Worm (Caenorhabditis elegans) whole organism, young adult: ENCODE results near the gene nhr-128.

Experiments
- B0035.1 ChIP-seq: sonication (generic microtip); optimal IDR thresholded peaks from 2 replicates; lab custom pipeline; 2016; ENCODE audit warnings: missing genetic modification characterization, mild to moderate bottlenecking, missing compliant biosample characterization, missing genotype, missing genetic modification reagents
- C06A6.2 ChIP-seq: fragments of 200-800 bp; sonication (Bioruptor generic); conservative IDR thresholded peaks from 2 replicates; pipeline ENCODE4 v1.3.6; 2022; ENCODE audit warnings: missing genetic modification characterization, missing compliant biosample characterization
- F10E7.11 ChIP-seq: sonication (generic microtip); optimal IDR thresholded peaks from 2 replicates; lab custom pipeline; 2017; ENCODE audit warnings: mild to moderate bottlenecking, missing genetic modification characterization, moderate library complexity, missing compliant biosample characterization
- F22D6.2 ChIP-seq: sonication (generic microtip); optimal IDR thresholded peaks from 2 replicates; lab custom pipeline; 2016; ENCODE audit warnings: mild to moderate bottlenecking, missing genetic modification characterization, missing compliant biosample characterization
- F49E8.2 ChIP-seq: sonication (generic microtip); optimal IDR thresholded peaks from 3 replicates; lab custom pipeline; 2017; ENCODE audit warnings: missing genetic modification characterization, mild to moderate bottlenecking, missing compliant biosample characterization, antibody characterized with exemption, moderate library complexity; ENCODE audit not compliant: insufficient read depth
- F57C9.4 ChIP-seq: sonication (generic microtip); optimal IDR thresholded peaks from 2 replicates; lab custom pipeline; 2017; ENCODE audit warnings: mild to moderate bottlenecking, missing genetic modification characterization, missing compliant biosample characterization
- K12H6.12 ChIP-seq: fragments of 200-800 bp; sonication (Bioruptor generic); optimal IDR thresholded peaks from 2 replicates; lab custom pipeline; 2018; ENCODE audit warnings: mild to moderate bottlenecking, missing genetic modification characterization, missing compliant biosample characterization
- Y53G8AR.9 ChIP-seq: fragments of 200-800 bp; sonication (Bioruptor generic); conservative IDR thresholded peaks from 2 replicates; pipeline ENCODE4 v1.3.6; 2022; ENCODE audit warnings: missing genetic modification reagents, missing genetic modification characterization, missing compliant biosample characterization
- aptf-3 ChIP-seq: fragments of 200-800 bp; sonication (Bioruptor generic); IDR thresholded peaks from 2 replicates; pipeline ENCODE4 v1.3.6; 2022; ENCODE audit warnings: missing genetic modification characterization, missing compliant biosample characterization
- athp-1 ChIP-seq: sonication (generic microtip); optimal IDR thresholded peaks from 2 replicates; lab custom pipeline; 2017; ENCODE audit warnings: mild to moderate bottlenecking, missing genetic modification characterization, missing compliant biosample characterization
- attf-5 ChIP-seq: fragments of 200-800 bp; sonication (Bioruptor generic); optimal IDR thresholded peaks from 2 replicates; lab custom pipeline; 2018; ENCODE audit warnings: mild to moderate bottlenecking, missing genetic modification characterization, missing compliant biosample characterization
- bed-2 ChIP-seq: fragments of 200-800 bp; sonication (Bioruptor generic); IDR thresholded peaks from 2 replicates; pipeline ENCODE4 v1.3.6; 2022; ENCODE audit warnings: missing genetic modification reagents, missing genetic modification characterization, missing compliant biosample characterization
- cebp-1 ChIP-seq, 2 experiments: fragments of 200-800 bp in 1 of 2; sonication (Bioruptor generic) in 1 of 2; sonication (generic microtip) in 1 of 2; IDR thresholded peaks in 1 of 2; optimal IDR thresholded peaks in 1 of 2; 2 replicates each; pipeline versions ENCODE4 v1.3.6 to Lab custom; 2017 to 2022; ENCODE audit warnings: missing compliant biosample characterization in 2 of 2, missing genetic modification characterization in 2 of 2, mild to moderate bottlenecking in 1 of 2, missing genetic modification reagents in 1 of 2, moderate library complexity in 1 of 2
- ceh-58 ChIP-seq: fragments of 200-800 bp; sonication (Bioruptor generic); IDR thresholded peaks from 2 replicates; pipeline ENCODE4 v1.3.6; 2022; ENCODE audit warnings: missing genetic modification characterization, missing compliant biosample characterization
- die-1 ChIP-seq: sonication (generic microtip); optimal IDR thresholded peaks from 2 replicates; lab custom pipeline; 2016; ENCODE audit warnings: missing genotype, mild to moderate bottlenecking, missing genetic modification characterization, missing compliant biosample characterization
- dpl-1 ChIP-seq: fragments of 150-350 bp; optimal IDR thresholded peaks from 2 replicates; lab custom pipeline; 2014; ENCODE audit warnings: missing biosample characterization, missing genetic modification reagents, missing genetic modification characterization
- hmg-1.2 ChIP-seq: fragments of 200-800 bp; sonication (Bioruptor generic); IDR thresholded peaks from 2 replicates; pipeline ENCODE4 v1.3.6; 2022; ENCODE audit warnings: missing genetic modification reagents, missing genetic modification characterization, missing compliant biosample characterization
- lin-26 ChIP-seq: fragments of 200-800 bp; sonication (Bioruptor generic); IDR thresholded peaks from 2 replicates; pipeline ENCODE4 v1.3.6; 2022; ENCODE audit warnings: missing genetic modification reagents, missing genetic modification characterization, missing compliant biosample characterization
- lin-54 ChIP-seq: fragments of 200-800 bp; sonication (Bioruptor generic); optimal IDR thresholded peaks from 2 replicates; lab custom pipeline; 2018; ENCODE audit warnings: mild to moderate bottlenecking, missing genetic modification characterization, missing compliant biosample characterization
- lsl-1 ChIP-seq: fragments of 200-800 bp; sonication (Bioruptor generic); optimal IDR thresholded peaks from 2 replicates; lab custom pipeline; 2018; ENCODE audit warnings: mild to moderate bottlenecking, missing genetic modification characterization, moderate library complexity, missing compliant biosample characterization
- madf-6 ChIP-seq: fragments of 200-800 bp; sonication (Bioruptor generic); IDR thresholded peaks from 2 replicates; pipeline ENCODE4 v1.3.6; 2022; ENCODE audit warnings: missing genetic modification reagents, missing genetic modification characterization, missing compliant biosample characterization
- nfyb-1 ChIP-seq: fragments of 200-800 bp; sonication (Bioruptor generic); IDR thresholded peaks from 2 replicates; pipeline ENCODE4 v1.3.6; 2022; ENCODE audit warnings: missing genetic modification reagents, missing genetic modification characterization, missing compliant biosample characterization
- nhr-120 ChIP-seq: fragments of 200-800 bp; sonication (Bioruptor generic); IDR thresholded peaks from 2 replicates; pipeline ENCODE4 v1.3.6; 2022; ENCODE audit warnings: missing genetic modification characterization, missing compliant biosample characterization
- nhr-179 ChIP-seq: sonication (generic microtip); optimal IDR thresholded peaks from 2 replicates; lab custom pipeline; 2016; ENCODE audit warnings: mild to moderate bottlenecking, missing genetic modification characterization, missing compliant biosample characterization
- nhr-80 ChIP-seq: sonication (generic microtip); optimal IDR thresholded peaks from 2 replicates; lab custom pipeline; 2016; ENCODE audit warnings: missing genetic modification characterization, missing compliant biosample characterization
- rec-8 ChIP-seq, 2 experiments: sonication (generic microtip); optimal IDR thresholded peaks; 2 replicates each; lab custom pipeline; 2016; ENCODE audit warnings: mild to moderate bottlenecking in 2 of 2, missing genetic modification characterization in 2 of 2, missing genetic modification reagents in 2 of 2, missing genotype in 2 of 2, missing biosample characterization in 1 of 2, missing compliant biosample characterization in 1 of 2, moderate library complexity in 1 of 2
- tbx-9 ChIP-seq: sonication (generic microtip); optimal IDR thresholded peaks from 2 replicates; lab custom pipeline; 2016; ENCODE audit warnings: borderline replicate concordance, missing genetic modification characterization, inconsistent platforms, missing compliant biosample characterization
- unc-130 ChIP-seq: sonication (generic microtip); optimal IDR thresholded peaks from 2 replicates; lab custom pipeline; 2016; ENCODE audit warnings: missing genetic modification reagents, missing genetic modification characterization, missing compliant biosample characterization
- ztf-25 ChIP-seq: fragments of 200-800 bp; sonication (Bioruptor generic); IDR thresholded peaks from 2 replicates; pipeline ENCODE4 v1.3.6; 2022; ENCODE audit warnings: missing genetic modification reagents, missing genetic modification characterization, missing compliant biosample characterization
- ztf-26 ChIP-seq: sonication (generic microtip); optimal IDR thresholded peaks from 2 replicates; lab custom pipeline; 2017; ENCODE audit warnings: missing genetic modification characterization, missing compliant biosample characterization

nhr-128 gene

DNA sequence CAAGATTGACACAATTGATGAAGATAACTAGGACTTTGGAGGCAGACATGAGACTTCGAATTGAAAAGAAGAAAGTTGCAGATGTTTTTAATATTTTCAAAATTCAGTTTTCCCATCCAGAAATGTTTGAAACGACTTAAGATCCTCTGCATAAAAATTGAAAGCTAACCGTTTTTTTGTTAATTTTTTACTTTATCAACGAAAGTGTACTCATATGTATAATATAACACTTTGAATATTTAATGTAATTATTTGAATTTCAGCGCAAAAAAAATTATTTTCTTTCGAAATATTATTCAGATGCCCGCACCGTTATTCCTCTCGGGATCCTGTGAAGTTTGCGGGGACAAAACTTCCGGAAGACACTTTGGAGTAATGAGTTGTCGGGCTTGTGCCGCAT lies 5.0 kb downstream of the nhr-128 start, which contains the start of gene nhr-18:
Gene nhr-18, plus strand, starts transcription at position 301 of the 400 bp plus-strand sequence.
- TF ChIP-seq F57C9.4 (tag; lab: Kevin White, UChicago): no peak
- no peak for TF ChIP-seq aptf-3 (GFP tag; lab: Robert Waterston, UW)
- no peak for TF ChIP-seq ceh-58 (GFP tag; lab: Robert Waterston, UW)
- TF ChIP-seq dpl-1: no peak
- TF ChIP-seq rec-8 (tag; optimal IDR thresholded peaks at IDR 0.05; lab: Kevin White, UChicago): no peak
- TF ChIP-seq nfyb-1 (GFP tag; lab: Robert Waterston, UW): no peak
- no peak for TF ChIP-seq F49E8.2 (tag; lab: Kevin White, UChicago)
- TF ChIP-seq lsl-1 (GFP tag; lab: Kevin White, UChicago): no peak
- no peak for TF ChIP-seq nhr-179 (tag; lab: Kevin White, UChicago)
- no peak for TF ChIP-seq tbx-9 (tag; lab: Kevin White, UChicago)
- no peak for TF ChIP-seq lin-26 (GFP tag; lab: Robert Waterston, UW)

DNA sequence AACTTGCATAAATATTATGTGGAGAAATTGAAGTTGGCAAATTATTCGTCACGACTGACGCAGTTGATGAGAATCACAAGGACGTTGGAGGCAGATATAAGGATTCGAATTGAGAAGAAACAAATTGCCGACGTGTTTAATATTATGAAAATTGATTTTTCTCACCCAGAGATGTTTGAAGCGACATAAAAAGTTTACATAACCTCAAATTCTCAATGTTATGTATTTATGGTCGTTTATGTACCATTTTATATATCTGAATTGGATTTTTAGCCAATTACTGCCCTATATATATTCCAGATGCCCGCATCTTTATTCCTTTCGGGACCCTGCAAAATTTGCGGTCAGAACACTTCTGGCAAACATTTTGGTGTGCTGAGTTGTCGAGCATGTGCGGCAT lies 6.9 kb downstream of the nhr-128 start, which contains the start of gene nhr-126:
Gene nhr-126, plus strand, starts transcription at position 301 of the 400 bp plus-strand sequence.
- no peak for TF ChIP-seq athp-1 (tag; lab: Kevin White, UChicago)
- TF ChIP-seq F10E7.11 (tag; lab: Kevin White, UChicago): no peak
- TF ChIP-seq unc-130 (GFP tag; lab: Kevin White, UChicago): no peak
- no peak for TF ChIP-seq ztf-25
- no peak for TF ChIP-seq die-1 (tag; lab: Kevin White, UChicago)

DNA sequence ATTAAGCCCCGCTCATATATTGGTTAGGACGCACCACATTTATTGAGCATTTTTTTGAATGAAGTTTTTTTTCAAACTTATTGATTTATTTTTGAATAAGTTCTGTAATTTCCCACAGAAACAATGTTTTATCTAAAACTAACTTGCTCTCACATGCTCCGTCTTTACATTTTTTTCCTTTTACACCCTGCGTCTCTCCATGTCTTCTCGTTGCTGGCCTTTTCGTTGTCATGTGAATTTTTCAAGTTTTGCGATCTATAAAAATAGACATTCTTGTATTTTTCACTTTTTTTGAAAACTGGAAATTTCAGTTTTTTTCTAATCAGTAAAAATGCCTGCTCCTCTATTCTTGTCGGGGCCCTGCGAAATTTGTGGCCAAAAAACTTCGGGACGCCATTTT lies 9.0 kb downstream of the nhr-128 start, which contains the start of gene nhr-134:
Gene nhr-134, plus strand, starts transcription at position 312 of the 400 bp plus-strand sequence.
- TF ChIP-seq nhr-80 (tag; lab: Kevin White, UChicago) (peak; percentile 4), madf-6 (GFP tag; lab: Robert Waterston, UW) (no peak), attf-5 (peak; percentile 34), cebp-1 (GFP tag; IDR thresholded peaks at IDR 0.05; lab: Robert Waterston, UW) (no peak), cebp-1 (tag; optimal IDR thresholded peaks at IDR 0.05; lab: Kevin White, UChicago) (peak; percentile 25), hmg-1.2 (GFP tag; lab: Robert Waterston, UW) (peak; percentile 52; the same call in 1 of the 2 replicates)

ce11 chrV:2233177-2233576 lies 11.3 kb downstream of the nhr-128 start, which contains the start of gene nhr-96:
Gene nhr-96, plus strand, starts transcription at chrV:2233477.
- TF ChIP-seq bed-2 (GFP tag; lab: Robert Waterston, UW): no peak
- TF ChIP-seq Y53G8AR.9: no peak
- TF ChIP-seq F22D6.2 (tag; lab: Kevin White, UChicago): no peak
- TF ChIP-seq cebp-1 (GFP tag; IDR thresholded peaks at IDR 0.05; lab: Robert Waterston, UW): no peak
- TF ChIP-seq cebp-1 (tag; optimal IDR thresholded peaks at IDR 0.05; lab: Kevin White, UChicago): no peak
- no peak for TF ChIP-seq K12H6.12
- no peak for TF ChIP-seq lin-54
- TF ChIP-seq ztf-26 (tag; lab: Kevin White, UChicago): no peak
- TF ChIP-seq madf-6 (GFP tag; lab: Robert Waterston, UW): no peak
- TF ChIP-seq C06A6.2: no peak
- no peak for TF ChIP-seq nhr-120 (GFP tag; lab: Robert Waterston, UW)

DNA sequence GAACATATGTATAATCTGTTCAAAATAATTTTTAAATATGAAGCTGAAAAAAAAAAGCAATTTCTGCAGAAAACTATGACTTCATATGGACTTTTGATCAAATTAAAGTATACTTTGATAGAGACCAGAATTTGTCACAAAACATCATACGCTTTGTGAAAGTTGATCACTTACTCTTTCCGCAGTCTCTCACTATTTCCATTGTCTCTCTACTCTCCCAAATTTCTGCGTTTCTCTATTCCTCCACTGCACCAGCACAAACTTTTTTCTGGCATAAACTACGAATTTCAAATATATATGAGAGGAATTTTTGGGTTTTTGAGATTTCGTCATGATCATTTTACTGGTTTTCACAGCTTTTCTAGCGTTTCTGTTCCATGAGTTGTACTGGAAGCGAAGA lies 14.0 kb downstream of the nhr-128 start, which contains the start of gene cyp-33C4:
Gene cyp-33C4, plus strand, starts transcription at position 293 of the 400 bp plus-strand sequence.
- TF ChIP-seq nhr-80 (tag; lab: Kevin White, UChicago): peak; percentile 33
- TF ChIP-seq cebp-1 (GFP tag; IDR thresholded peaks at IDR 0.05; lab: Robert Waterston, UW): 0 out of 2 replicates have a peak, but pooled peaks have one; percentile 27
- peak; percentile 55 for TF ChIP-seq cebp-1 (tag; optimal IDR thresholded peaks at IDR 0.05; lab: Kevin White, UChicago)
- no peak for TF ChIP-seq B0035.1
- TF ChIP-seq hmg-1.2 (GFP tag; lab: Robert Waterston, UW): peak; percentile 71; the same call in 1 of the 2 replicates
